Fruit fly (Drosophila melanogaster) whole organism, pupa: ENCODE results near the gene SmydA-2.

Source experiments
- CG14655 ChIP-seq: fragments of 200-800 bp; sonication (Bioruptor generic); optimal IDR thresholded peaks from 3 replicates; lab custom pipeline; 2017; ENCODE audit warnings: mild to moderate bottlenecking, missing biosample characterization, missing genetic modification reagents, missing genetic modification characterization
- CG8301 ChIP-seq: fragments of 200-800 bp; sonication (Bioruptor generic); optimal IDR thresholded peaks from 2 replicates; lab custom pipeline; 2018; ENCODE audit warnings: missing biosample characterization, mild to moderate bottlenecking, missing genetic modification characterization
- CG9948 ChIP-seq: fragments of 200-800 bp; sonication (Bioruptor generic); optimal IDR thresholded peaks from 2 replicates; lab custom pipeline; 2018; ENCODE audit warnings: missing biosample characterization, mild to moderate bottlenecking, missing genetic modification characterization, moderate library complexity
- D1 ChIP-seq: fragments of 200-800 bp; sonication (Bioruptor generic); optimal IDR thresholded peaks from 2 replicates; lab custom pipeline; 2018; ENCODE audit warnings: missing biosample characterization, mild to moderate bottlenecking, missing genetic modification characterization, moderate library complexity
- EcR ChIP-seq: fragments of 200-800 bp; sonication (Bioruptor generic); optimal IDR thresholded peaks from 3 replicates; lab custom pipeline; 2019; ENCODE audit warnings: missing biosample characterization, missing genetic modification characterization, mild to moderate bottlenecking, moderate library complexity, missing genetic modification reagents
- Pif1A ChIP-seq: fragments of 200-800 bp; sonication (Bioruptor generic); optimal IDR thresholded peaks from 3 replicates; lab custom pipeline; 2016; ENCODE audit warnings: missing biosample characterization, missing genetic modification characterization

DNA sequence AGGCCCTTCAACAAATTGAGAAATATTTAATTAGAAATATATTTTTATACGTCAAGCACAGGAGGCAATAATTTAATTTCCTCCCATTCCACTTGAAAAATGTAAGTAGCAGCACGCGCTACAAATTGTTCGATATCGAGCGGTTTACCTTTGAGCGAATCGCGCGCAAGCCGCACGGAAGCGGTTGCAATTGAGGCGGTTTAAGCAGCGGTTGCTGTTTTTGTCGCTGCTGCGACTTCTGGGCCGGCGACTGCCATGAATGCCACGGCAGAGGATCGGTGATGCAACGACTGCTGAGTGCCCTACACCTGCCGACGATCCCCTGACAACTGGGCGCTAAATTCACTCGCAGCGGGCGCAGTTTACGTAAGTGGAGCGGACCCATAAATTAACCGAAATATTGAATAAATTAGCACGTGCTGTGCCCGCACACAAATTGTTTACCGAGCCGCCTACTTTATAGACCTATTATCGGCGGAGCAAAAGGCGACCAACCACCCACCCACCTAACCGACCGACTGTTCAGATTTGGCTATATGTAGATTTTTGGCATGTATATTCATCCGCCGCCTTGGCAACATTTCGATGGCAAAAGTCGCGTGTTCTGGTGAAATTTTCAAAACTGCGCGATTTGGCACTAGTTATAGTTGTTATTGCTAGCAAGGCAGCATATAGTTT is 9.3 kb downstream of the SmydA-2 start:
- TF ChIP-seq Pif1A (GFP tag; lab: Kevin White, UChicago) = no peak
- no peak for TF ChIP-seq CG9948 (tag; lab: Kevin White, UChicago)
- TF ChIP-seq D1 (tag; lab: Kevin White, UChicago) = no peak
- no peak for TF ChIP-seq EcR (GFP tag; lab: Kevin White, UChicago)
- TF ChIP-seq CG14655 (GFP tag; lab: Kevin White, UChicago) = no peak
- TF ChIP-seq CG8301 (tag; lab: Kevin White, UChicago) = no peak
